Fruit fly (Drosophila melanogaster) whole organism, embryonic: Measurements from ENCODE around the gene Myo95E.

ENCODE experiments used
- Abd-B ChIP-seq: fragments of 200-800 bp; sonication (Bioruptor generic); optimal IDR thresholded peaks from 2 replicates; lab custom pipeline; 2018; ENCODE audit warnings: missing biosample characterization, mild to moderate bottlenecking, missing genetic modification characterization, moderate library complexity
- CG18764 ChIP-seq: fragments of 200-800 bp; sonication (Bioruptor generic); optimal IDR thresholded peaks from 3 replicates; lab custom pipeline; 2016; ENCODE audit warnings: missing biosample characterization, missing genetic modification characterization
- CG30431 ChIP-seq: fragments of 200-800 bp; sonication (Bioruptor generic); optimal IDR thresholded peaks from 2 replicates; lab custom pipeline; 2017; ENCODE audit warnings: missing biosample characterization, missing genetic modification characterization
- CG34422 ChIP-seq: fragments of 200-800 bp; sonication (Bioruptor generic); IDR thresholded peaks from 3 replicates; pipeline ENCODE4 v1.3.6; 2022; ENCODE audit warnings: missing biosample characterization, missing genetic modification characterization
- E2f2 ChIP-seq: fragments of 200-800 bp; sonication (Bioruptor generic); IDR thresholded peaks from 2 replicates; pipeline ENCODE4 v1.3.6; 2022; ENCODE audit warnings: missing biosample characterization, missing genetic modification characterization
- HmgD ChIP-seq: fragments of 200-800 bp; sonication (Bioruptor generic); optimal IDR thresholded peaks from 3 replicates; lab custom pipeline; 2016; ENCODE audit warnings: missing biosample characterization, missing genetic modification characterization
- Nf-YC ChIP-seq: fragments of 200-800 bp; optimal IDR thresholded peaks from 3 replicates; lab custom pipeline; 2019; ENCODE audit warnings: missing biosample characterization, mild to moderate bottlenecking, missing genetic modification characterization, moderate library complexity
- luna ChIP-seq: fragments of 200-800 bp; sonication (Bioruptor generic); optimal IDR thresholded peaks from 2 replicates; lab custom pipeline; 2016; ENCODE audit warnings: missing biosample characterization, missing genetic modification characterization
- pan ChIP-seq, 4 experiments: fragments of >200 bp in 3 of 4; fragments of 200-800 bp in 1 of 4; sonication (Bioruptor generic) in 1 of 4; optimal IDR thresholded peaks in 3 of 4; IDR thresholded peaks in 1 of 4; 2 replicates each; pipeline versions ENCODE4 v1.3.6 to Lab custom; 2017 to 2022; ENCODE audit warnings: missing biosample characterization in 2 of 4, missing genetic modification characterization in 2 of 4, mixed read lengths in 1 of 4
- psq ChIP-seq: fragments of 200-800 bp; sonication (Bioruptor generic); optimal IDR thresholded peaks from 2 replicates; lab custom pipeline; 2017; ENCODE audit warnings: missing biosample characterization, missing genetic modification characterization
- zfh1 ChIP-seq: fragments of 200-800 bp; sonication (Bioruptor generic); IDR thresholded peaks from 3 replicates; pipeline ENCODE4 v1.3.6; 2022; ENCODE audit warnings: missing biosample characterization, missing genetic modification characterization

dm6 chr3R:24203426-24203825 lies 42.1 kb upstream of the Myo95E start:
- no peak for TF ChIP-seq Abd-B (GFP tag; lab: Kevin White, UChicago)
- peak; percentile 15; the same call in 1 of the 2 replicates for TF ChIP-seq E2f2 (GFP tag; lab: Robert Waterston, UW)
- TF ChIP-seq CG18764 (GFP tag; lab: Kevin White, UChicago): no peak
- no peak for TF ChIP-seq psq (GFP tag; lab: Kevin White, UChicago)
- no peak for TF ChIP-seq pan (optimal IDR thresholded peaks at IDR 0.05; lab: Kevin White, UChicago)
- no peak for TF ChIP-seq pan (GFP tag; optimal IDR thresholded peaks at IDR 0.05 in 1 of 2, IDR thresholded peaks at IDR 0.05 in 1 of 2)
- TF ChIP-seq CG34422 (GFP tag; lab: Robert Waterston, UW): no peak
- TF ChIP-seq zfh1: 0 out of 3 replicates have a peak, but pooled peaks have one; percentile 14
- TF ChIP-seq luna (GFP tag; lab: Kevin White, UChicago): no peak
- TF ChIP-seq Nf-YC: no peak
- no peak for TF ChIP-seq HmgD (GFP tag; lab: Kevin White, UChicago)
- no peak for TF ChIP-seq CG30431 (GFP tag; lab: Kevin White, UChicago)
